Fruit fly (Drosophila melanogaster): ENCODE results near the gene CstF50.

- TF ChIP-seq Hr39 (GFP tag; optimal IDR thresholded peaks at IDR 0.05) = no peak
- no peak for TF ChIP-seq acj6 (GFP tag; optimal IDR thresholded peaks at IDR 0.05)
- TF ChIP-seq CG34406 (GFP tag; optimal IDR thresholded peaks at IDR 0.05) = no peak
- TF ChIP-seq OdsH (GFP tag; optimal IDR thresholded peaks at IDR 0.05) = no peak
- TF ChIP-seq CG15336 (GFP tag; IDR thresholded peaks at IDR 0.05) = no peak
- no peak for TF ChIP-seq spab (GFP tag; optimal IDR thresholded peaks at IDR 0.05)
- TF ChIP-seq CG31627 (GFP tag; optimal IDR thresholded peaks at IDR 0.05) = no peak
These were observed 9.0 kb downstream of the CstF50 start for dm6 chr3R:31727773-31728172.

All from whole organism, prepupa.